Worm (Caenorhabditis elegans) whole organism, young adult: ENCODE measurements around the gene F41E6.8.

ENCODE experiments used
- ama-1 ChIP-seq, 3 experiments: fragments of 150-350 bp in 1 of 3; sonication (generic microtip) in 2 of 3; optimal IDR thresholded peaks; 2 replicates each; lab custom pipeline; 2014 to 2018; ENCODE audit warnings: missing biosample characterization in 2 of 3, missing genetic modification characterization in 2 of 3, missing genetic modification reagents in 2 of 3
- aptf-3 ChIP-seq: fragments of 200-800 bp; sonication (Bioruptor generic); IDR thresholded peaks from 2 replicates; pipeline ENCODE4 v1.3.6; 2022; ENCODE audit warnings: missing genetic modification characterization, missing compliant biosample characterization
- attf-6 ChIP-seq: fragments of 200-800 bp; sonication (Bioruptor generic); IDR thresholded peaks from 2 replicates; pipeline ENCODE4 v1.3.6; 2022; ENCODE audit warnings: missing genetic modification reagents, missing genetic modification characterization, missing compliant biosample characterization
- die-1 ChIP-seq: sonication (generic microtip); optimal IDR thresholded peaks from 2 replicates; lab custom pipeline; 2016; ENCODE audit warnings: missing genotype, mild to moderate bottlenecking, missing genetic modification characterization, missing compliant biosample characterization
- hsf-1 ChIP-seq: fragments of 200-800 bp; sonication (Bioruptor generic); IDR thresholded peaks from 2 replicates; pipeline ENCODE4 v1.3.6; 2022; ENCODE audit warnings: missing genetic modification reagents, missing genetic modification characterization, missing compliant biosample characterization
- pbrm-1 ChIP-seq: fragments of 200-800 bp; sonication (Bioruptor generic); IDR thresholded peaks from 2 replicates; pipeline ENCODE4 v1.3.6; 2022; ENCODE audit warnings: missing genetic modification reagents, missing genetic modification characterization, missing compliant biosample characterization
- pha-4 ChIP-seq: fragments of 150-350 bp; sonication (generic microtip); optimal IDR thresholded peaks from 2 replicates; lab custom pipeline; 2014; ENCODE audit warnings: missing biosample characterization, missing genetic modification reagents, missing genetic modification characterization
- repo-1 ChIP-seq: sonication (generic microtip); optimal IDR thresholded peaks from 2 replicates; lab custom pipeline; 2017; ENCODE audit warnings: mild to moderate bottlenecking, missing genetic modification characterization, missing compliant biosample characterization
- ztf-18 ChIP-seq: sonication (generic microtip); optimal IDR thresholded peaks from 2 replicates; lab custom pipeline; 2016; ENCODE audit warnings: missing genotype, mild to moderate bottlenecking, missing genetic modification characterization, missing compliant biosample characterization
- ztf-6 ChIP-seq: fragments of 200-800 bp; sonication (Bioruptor generic); IDR thresholded peaks from 2 replicates; pipeline ENCODE4 v1.3.6; 2022; ENCODE audit warnings: missing genetic modification reagents, missing genetic modification characterization, missing compliant biosample characterization

DNA sequence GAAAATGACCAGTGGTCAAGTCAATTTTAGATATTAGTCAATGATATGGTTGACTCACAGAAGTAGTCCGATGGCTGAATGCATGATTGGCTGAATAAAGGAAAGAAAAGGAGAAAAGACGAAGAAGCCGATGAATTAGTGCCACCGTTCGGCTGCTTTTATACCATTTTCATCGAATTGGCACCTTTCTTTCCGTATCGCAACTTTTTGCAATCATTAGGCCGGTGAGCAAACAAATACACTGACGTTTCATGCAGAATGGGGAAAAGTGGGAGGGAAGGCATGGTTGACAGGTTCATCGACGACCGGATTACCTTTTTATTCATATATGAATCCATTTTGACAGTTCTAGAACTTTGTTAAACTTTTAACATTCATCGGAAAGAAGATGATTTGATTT lies 19.9 kb upstream of the F41E6.8 start, which contains the start of gene idpc-2:
- no peak for TF ChIP-seq attf-6 (GFP tag; lab: Robert Waterston, UW)
- no peak for TF ChIP-seq ama-1 (optimal IDR thresholded peaks at IDR 0.05; lab: Kevin White, UChicago)
- TF ChIP-seq ama-1 (GFP tag; optimal IDR thresholded peaks at IDR 0.05; lab: Kevin White, UChicago) = no peak
- TF ChIP-seq ztf-6 (GFP tag; lab: Robert Waterston, UW) = no peak
- no peak for TF ChIP-seq hsf-1 (GFP tag; lab: Robert Waterston, UW)
- TF ChIP-seq pha-4 (tag; lab: Kevin White, UChicago) = no peak
- TF ChIP-seq aptf-3 = no peak
- TF ChIP-seq ztf-18 (tag; lab: Kevin White, UChicago) = no peak
- TF ChIP-seq pbrm-1 (GFP tag; lab: Robert Waterston, UW) = no peak
- no peak for TF ChIP-seq die-1 (tag; lab: Kevin White, UChicago)
- no peak for TF ChIP-seq repo-1 (tag; lab: Kevin White, UChicago)
